Fruit fly (Drosophila melanogaster) whole organism, prepupa: Measurements from ENCODE around the gene Gbs-70E.

ENCODE experiments used
- CG10669 ChIP-seq: fragments of 200-800 bp; sonication (Bioruptor generic); optimal IDR thresholded peaks from 3 replicates; lab custom pipeline; 2018; ENCODE audit warnings: missing biosample characterization, mild to moderate bottlenecking, missing genetic modification characterization, moderate library complexity
- CG11762 ChIP-seq: fragments of 200-800 bp; sonication (Bioruptor generic); optimal IDR thresholded peaks from 3 replicates; lab custom pipeline; 2016; ENCODE audit warnings: missing biosample characterization, missing genetic modification characterization; ENCODE audit not compliant: insufficient read depth
- CG16779 ChIP-seq: fragments of 200-800 bp; sonication (Bioruptor generic); optimal IDR thresholded peaks from 3 replicates; lab custom pipeline; 2017; ENCODE audit warnings: missing biosample characterization, mild to moderate bottlenecking, missing genetic modification characterization
- CG3032 ChIP-seq: fragments of 200-800 bp; optimal IDR thresholded peaks from 2 replicates; lab custom pipeline; 2019; ENCODE audit warnings: missing biosample characterization, mild to moderate bottlenecking, missing genetic modification characterization, moderate library complexity
- CG6163 ChIP-seq: fragments of 200-800 bp; sonication (Bioruptor generic); IDR thresholded peaks from 3 replicates; pipeline ENCODE4 v1.3.6; 2022; ENCODE audit warnings: missing biosample characterization, missing genetic modification characterization
- CG6276 ChIP-seq: fragments of 200-800 bp; sonication (Bioruptor generic); optimal IDR thresholded peaks from 2 replicates; lab custom pipeline; 2017; ENCODE audit warnings: missing biosample characterization, mild to moderate bottlenecking, missing genetic modification characterization
- CG7368 ChIP-seq: fragments of 200-800 bp; sonication (Bioruptor generic); optimal IDR thresholded peaks from 3 replicates; lab custom pipeline; 2016; ENCODE audit warnings: missing biosample characterization, missing genetic modification characterization
- CG8632 ChIP-seq: fragments of 200-800 bp; sonication (Bioruptor generic); optimal IDR thresholded peaks from 3 replicates; lab custom pipeline; 2016; ENCODE audit warnings: missing biosample characterization, missing genetic modification characterization
- CG9139 ChIP-seq: fragments of 200-800 bp; sonication (Bioruptor generic); optimal IDR thresholded peaks from 3 replicates; lab custom pipeline; 2017; ENCODE audit warnings: missing biosample characterization, mild to moderate bottlenecking, missing genetic modification characterization
- Eip75B ChIP-seq: fragments of 200-800 bp; sonication (Bioruptor generic); optimal IDR thresholded peaks from 3 replicates; lab custom pipeline; 2016; ENCODE audit warnings: missing biosample characterization, missing genetic modification characterization
- Eip78C ChIP-seq: fragments of 200-800 bp; sonication (Bioruptor generic); peaks from one replicate; lab custom pipeline; 2016; ENCODE audit warnings: missing biosample characterization, missing genetic modification characterization
- Gug ChIP-seq: fragments of 200-800 bp; sonication (Bioruptor generic); IDR thresholded peaks from 2 replicates; pipeline ENCODE4 v1.3.6; 2022; ENCODE audit warnings: missing biosample characterization, missing genetic modification characterization
- Hr39 ChIP-seq: fragments of 200-800 bp; sonication (Bioruptor generic); optimal IDR thresholded peaks from 2 replicates; lab custom pipeline; 2016; ENCODE audit warnings: missing biosample characterization, missing genetic modification characterization
- Hr4 ChIP-seq: fragments of 200-800 bp; sonication (Bioruptor generic); optimal IDR thresholded peaks from 3 replicates; lab custom pipeline; 2016; ENCODE audit warnings: missing biosample characterization, missing genetic modification characterization
- Lpt ChIP-seq: fragments of 200-800 bp; sonication (Bioruptor generic); optimal IDR thresholded peaks from 3 replicates; lab custom pipeline; 2016; ENCODE audit warnings: missing biosample characterization, missing genetic modification characterization
- Smox ChIP-seq: fragments of 200-800 bp; sonication (Bioruptor generic); optimal IDR thresholded peaks from 3 replicates; lab custom pipeline; 2016; ENCODE audit warnings: missing biosample characterization, missing genetic modification characterization
- Sox14 ChIP-seq: fragments of 200-800 bp; sonication (Bioruptor generic); optimal IDR thresholded peaks from 3 replicates; lab custom pipeline; 2016; ENCODE audit warnings: missing biosample characterization, missing genetic modification characterization
- Sox15 ChIP-seq: fragments of 200-800 bp; sonication (Bioruptor generic); optimal IDR thresholded peaks from 3 replicates; lab custom pipeline; 2016; ENCODE audit warnings: missing biosample characterization, missing genetic modification characterization
- acj6 ChIP-seq: fragments of 200-800 bp; sonication (Bioruptor generic); optimal IDR thresholded peaks from 3 replicates; lab custom pipeline; 2016; ENCODE audit warnings: missing biosample characterization, missing genetic modification characterization
- cyc ChIP-seq: fragments of 200-800 bp; sonication (Bioruptor generic); optimal IDR thresholded peaks from 3 replicates; lab custom pipeline; 2016; ENCODE audit warnings: missing biosample characterization, missing genetic modification characterization
- dac ChIP-seq: fragments of 200-800 bp; sonication (Bioruptor generic); optimal IDR thresholded peaks from 2 replicates; lab custom pipeline; 2017; ENCODE audit warnings: missing biosample characterization, mild to moderate bottlenecking, missing genetic modification characterization
- dsx ChIP-seq: fragments of 200-800 bp; optimal IDR thresholded peaks from 3 replicates; lab custom pipeline; 2019; ENCODE audit warnings: missing biosample characterization, mild to moderate bottlenecking, missing genetic modification characterization, moderate library complexity; ENCODE audit not compliant: poor library complexity, severe bottlenecking
- esn ChIP-seq: fragments of 200-800 bp; sonication (Bioruptor generic); optimal IDR thresholded peaks from 2 replicates; lab custom pipeline; 2016; ENCODE audit warnings: missing biosample characterization, mild to moderate bottlenecking, missing genetic modification characterization, moderate library complexity
- fd59A ChIP-seq: fragments of 200-800 bp; sonication (Bioruptor generic); optimal IDR thresholded peaks from 2 replicates; lab custom pipeline; 2017; ENCODE audit warnings: missing biosample characterization, mild to moderate bottlenecking, missing genetic modification characterization, missing genetic modification reagents
- fd85E ChIP-seq: fragments of 200-800 bp; sonication (Bioruptor generic); optimal IDR thresholded peaks from 3 replicates; lab custom pipeline; 2016; ENCODE audit warnings: missing biosample characterization, missing genetic modification characterization
- fkh ChIP-seq: fragments of 200-800 bp; sonication (Bioruptor generic); optimal IDR thresholded peaks from 3 replicates; lab custom pipeline; 2017; ENCODE audit warnings: missing biosample characterization, mild to moderate bottlenecking, missing genetic modification characterization, moderate library complexity
- lz ChIP-seq: fragments of 200-800 bp; sonication (Bioruptor generic); optimal IDR thresholded peaks from 3 replicates; lab custom pipeline; 2016; ENCODE audit warnings: missing biosample characterization, missing genetic modification characterization
- pdm3 ChIP-seq: fragments of 200-800 bp; sonication (Bioruptor generic); optimal IDR thresholded peaks from 3 replicates; lab custom pipeline; 2016; ENCODE audit warnings: missing biosample characterization, missing genetic modification characterization
- salr ChIP-seq, 2 experiments: fragments of 200-800 bp; sonication (Bioruptor generic); optimal IDR thresholded peaks; 3 replicates each; lab custom pipeline; 2016 to 2018; ENCODE audit warnings: missing biosample characterization in 2 of 2, missing genetic modification characterization in 2 of 2, mild to moderate bottlenecking in 1 of 2
- ss ChIP-seq, 2 experiments: fragments of 200-800 bp; sonication (Bioruptor generic); optimal IDR thresholded peaks; 2 replicates in 1 of 2; 3 replicates in 1 of 2; lab custom pipeline; 2017 to 2018; ENCODE audit warnings: mild to moderate bottlenecking in 2 of 2, missing biosample characterization in 2 of 2, missing genetic modification characterization in 2 of 2, moderate library complexity in 1 of 2
- svp ChIP-seq: fragments of 200-800 bp; sonication (Bioruptor generic); peaks from one replicate; lab custom pipeline; 2016; ENCODE audit warnings: missing biosample characterization, missing genetic modification characterization
- topi ChIP-seq: fragments of 200-800 bp; sonication (Bioruptor generic); optimal IDR thresholded peaks from 3 replicates; lab custom pipeline; 2016; ENCODE audit warnings: missing biosample characterization, missing genetic modification characterization
- vri ChIP-seq: fragments of 200-800 bp; sonication (Bioruptor generic); optimal IDR thresholded peaks from 3 replicates; lab custom pipeline; 2016; ENCODE audit warnings: missing biosample characterization, mild to moderate bottlenecking, missing genetic modification characterization

The Gbs-70E gene

dm6 chr3L:14564404-14564803 lies 13.6 kb upstream of the Gbs-70E start:
- TF ChIP-seq CG6163 (GFP tag; lab: Robert Waterston, UW): no peak
- TF ChIP-seq CG16779 (tag; lab: Kevin White, UChicago): no peak
- TF ChIP-seq Lpt (GFP tag; lab: Kevin White, UChicago): no peak
- no peak for TF ChIP-seq CG3032 (tag; lab: Kevin White, UChicago)
- TF ChIP-seq Eip75B: no peak
- TF ChIP-seq Sox14: no peak
- no peak for TF ChIP-seq cyc (GFP tag; lab: Kevin White, UChicago)
- no peak for TF ChIP-seq fd59A
- no peak for TF ChIP-seq ss (GFP tag; optimal IDR thresholded peaks at IDR 0.05; lab: Kevin White, UChicago)
- no peak for TF ChIP-seq Hr4 (GFP tag; lab: Kevin White, UChicago)
- no peak for TF ChIP-seq Hr39 (GFP tag; lab: Kevin White, UChicago)
- TF ChIP-seq dac: no peak
- no peak for TF ChIP-seq Eip78C (GFP tag; lab: Kevin White, UChicago)
- no peak for TF ChIP-seq lz (GFP tag; lab: Kevin White, UChicago)
- TF ChIP-seq CG8632 (GFP tag; lab: Kevin White, UChicago): peak; percentile 6
- no peak for TF ChIP-seq fd85E (GFP tag; lab: Kevin White, UChicago)
- no peak for TF ChIP-seq dsx (GFP tag; lab: Kevin White, UChicago)
- TF ChIP-seq salr (GFP tag; optimal IDR thresholded peaks at IDR 0.05; lab: Kevin White, UChicago): no peak
- no peak for TF ChIP-seq CG6276 (GFP tag; lab: Kevin White, UChicago)
- peak; percentile 73 for TF ChIP-seq fkh (GFP tag; lab: Kevin White, UChicago)
- peak; percentile 86 for TF ChIP-seq vri (GFP tag; lab: Kevin White, UChicago)
- TF ChIP-seq topi (GFP tag; lab: Kevin White, UChicago): no peak
- TF ChIP-seq CG7368 (GFP tag; lab: Kevin White, UChicago): no peak
- TF ChIP-seq Sox15 (GFP tag; lab: Kevin White, UChicago): no peak

DNA sequence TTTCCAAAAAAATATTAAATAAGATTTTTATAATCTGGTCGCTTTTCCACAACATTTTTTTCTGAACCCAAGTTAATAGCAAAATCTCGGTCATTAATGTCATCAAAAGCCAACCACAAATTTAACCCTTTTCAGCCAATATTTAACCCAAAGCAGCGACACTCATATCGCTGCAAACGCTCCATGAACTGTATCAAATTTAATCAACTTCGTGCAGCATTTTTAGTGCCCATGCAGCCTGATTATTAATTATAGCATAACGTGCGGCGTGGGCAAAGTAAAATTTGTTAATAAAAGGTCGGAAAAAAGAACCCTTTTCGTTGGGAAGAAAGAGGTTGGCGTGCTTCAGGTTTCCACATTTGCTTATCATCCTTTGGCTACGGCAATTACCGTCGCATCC lies 12.7 kb upstream of the Gbs-70E start:
- TF ChIP-seq esn (GFP tag; lab: Kevin White, UChicago): no peak
- TF ChIP-seq CG11762 (GFP tag; lab: Kevin White, UChicago): no peak
- no peak for TF ChIP-seq Smox (GFP tag; lab: Kevin White, UChicago)
- no peak for TF ChIP-seq Eip78C (GFP tag; lab: Kevin White, UChicago)
- no peak for TF ChIP-seq acj6 (GFP tag; lab: Kevin White, UChicago)
- no peak for TF ChIP-seq fd59A
- no peak for TF ChIP-seq Eip75B
- TF ChIP-seq salr (GFP tag; optimal IDR thresholded peaks at IDR 0.05; lab: Kevin White, UChicago): no peak

DNA sequence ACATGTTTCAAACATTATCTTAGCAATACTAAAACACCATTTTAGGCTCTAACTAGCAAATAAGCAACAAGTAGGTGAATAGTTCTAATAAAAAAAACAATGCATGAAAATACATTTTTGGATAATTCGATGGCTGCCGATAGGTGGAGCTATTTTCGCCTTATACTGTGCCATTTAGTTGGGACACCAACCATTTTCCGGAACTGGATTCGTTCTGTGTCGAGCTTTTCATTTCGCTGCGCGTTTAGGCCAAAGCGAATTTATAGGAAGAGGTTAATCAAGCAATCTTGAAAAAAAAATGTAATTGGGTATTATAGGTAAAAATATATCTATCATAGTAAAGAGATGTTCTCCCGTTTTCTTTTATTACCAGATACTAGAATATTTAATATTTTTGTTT lies 11.9 kb upstream of the Gbs-70E start:
- TF ChIP-seq CG3032 (tag; lab: Kevin White, UChicago) (no peak), Gug (GFP tag; lab: Robert Waterston, UW) (no peak), svp (GFP tag; lab: Kevin White, UChicago) (peak; percentile 44), esn (GFP tag; lab: Kevin White, UChicago) (peak; percentile 25), pdm3 (no peak), Lpt (GFP tag; lab: Kevin White, UChicago) (no peak), Sox15 (GFP tag; lab: Kevin White, UChicago) (no peak)

DNA sequence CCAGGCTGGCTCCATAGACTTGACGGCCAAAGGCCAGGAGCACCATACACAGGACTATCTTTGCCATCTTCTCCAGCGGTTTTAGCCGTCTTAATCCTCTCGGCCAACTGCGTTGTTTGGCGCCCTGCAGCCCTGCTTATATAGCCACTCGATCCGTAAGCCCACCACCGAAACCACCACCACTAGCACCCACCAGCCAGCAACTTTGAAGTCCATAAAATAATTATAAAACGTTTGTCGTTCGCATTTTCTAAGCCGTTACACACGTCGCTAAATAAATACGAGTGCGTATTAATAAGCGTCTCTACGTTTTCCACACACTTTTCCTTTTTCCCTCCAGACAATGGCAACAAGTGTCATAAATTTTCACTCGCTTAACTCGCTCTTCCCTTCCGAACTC lies 9.9 kb upstream of the Gbs-70E start, which contains the start of gene Lk:
TSS of gene Lk (minus strand) at position 101 of the 400 bp plus-strand sequence.
- no peak for TF ChIP-seq fd59A
- no peak for TF ChIP-seq Gug (GFP tag; lab: Robert Waterston, UW)
- TF ChIP-seq CG10669 (GFP tag; lab: Kevin White, UChicago): no peak
- TF ChIP-seq CG9139: no peak
- TF ChIP-seq Hr4 (GFP tag; lab: Kevin White, UChicago): no peak
- TF ChIP-seq, all 60 proteins: peak for 0

DNA sequence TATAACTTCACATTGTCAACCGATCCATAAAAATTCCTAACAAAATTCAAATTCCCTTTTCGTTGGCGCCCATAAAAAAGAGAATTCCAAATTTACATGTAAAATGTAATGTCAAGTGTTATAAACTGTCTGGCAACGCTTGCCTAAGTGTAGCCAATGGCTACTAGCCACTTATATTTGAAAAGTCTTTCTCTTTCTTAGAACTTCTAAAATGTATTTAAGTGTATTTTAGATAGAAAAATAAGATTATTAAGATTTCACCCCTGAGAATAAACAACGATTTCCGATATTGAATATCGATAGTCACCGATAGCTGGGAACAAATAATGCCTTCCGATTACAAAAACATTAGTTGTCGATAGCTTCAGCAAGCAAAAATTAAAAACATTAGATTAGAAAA lies 8.9 kb upstream of the Gbs-70E start, which contains the start of gene CG34039:
TSS of gene CG34039 (plus strand) at position 342 of the 400 bp plus-strand sequence.
- peak; percentile 68 for TF ChIP-seq svp (GFP tag; lab: Kevin White, UChicago)
- peak; percentile 42 for TF ChIP-seq Eip78C (GFP tag; lab: Kevin White, UChicago)
- TF ChIP-seq CG6276 (GFP tag; lab: Kevin White, UChicago): no peak
- peak; percentile 21 for TF ChIP-seq esn (GFP tag; lab: Kevin White, UChicago)
- peak; percentile 76 for TF ChIP-seq fkh (GFP tag; lab: Kevin White, UChicago)
- TF ChIP-seq Smox (GFP tag; lab: Kevin White, UChicago): no peak
